Worm (Caenorhabditis elegans) whole organism, midembryonic: Measurements from ENCODE around the gene srg-67.

Experiments used
- T22C8.4 ChIP-seq: fragments of 200-800 bp; sonication (Bioruptor generic); IDR thresholded peaks from 2 replicates; pipeline ENCODE4 v1.3.6; 2022; ENCODE audit warnings: missing genetic modification characterization, missing compliant biosample characterization
- cog-1 ChIP-seq: sonication (generic microtip); optimal IDR thresholded peaks from 2 replicates; lab custom pipeline; 2016; ENCODE audit warnings: missing genetic modification characterization, missing compliant biosample characterization
- flt-1 ChIP-seq: fragments of 200-800 bp; sonication (Bioruptor generic); IDR thresholded peaks from 2 replicates; pipeline ENCODE4 v1.3.6; 2022; ENCODE audit warnings: missing genetic modification characterization, missing compliant biosample characterization
- klf-2 ChIP-seq: fragments of 200-800 bp; sonication (Bioruptor generic); conservative IDR thresholded peaks from 2 replicates; pipeline ENCODE4 v1.3.6; 2022; ENCODE audit warnings: missing genetic modification reagents, missing genetic modification characterization, missing compliant biosample characterization
- med-1 ChIP-seq: sonication (generic microtip); optimal IDR thresholded peaks from 2 replicates; lab custom pipeline; 2017; ENCODE audit warnings: missing genetic modification characterization, mild to moderate bottlenecking, missing compliant biosample characterization, antibody characterized with exemption, missing genetic modification reagents; ENCODE audit not compliant: insufficient read depth
- ref-1 ChIP-seq: fragments of 200-800 bp; sonication (Bioruptor generic); conservative IDR thresholded peaks from 2 replicates; pipeline ENCODE4 v1.3.6; 2022; ENCODE audit warnings: missing genetic modification reagents, missing genetic modification characterization, missing compliant biosample characterization
- tab-1 ChIP-seq: fragments of 200-800 bp; sonication (Bioruptor generic); IDR thresholded peaks from 2 replicates; pipeline ENCODE4 v1.3.6; 2022; ENCODE audit warnings: missing genetic modification characterization, missing compliant biosample characterization
- ztf-23 ChIP-seq: fragments of 200-800 bp; sonication (Bioruptor generic); IDR thresholded peaks from 2 replicates; pipeline ENCODE4 v1.3.6; 2022; ENCODE audit warnings: missing genetic modification reagents, missing genetic modification characterization, missing compliant biosample characterization
- ztf-29 ChIP-seq: fragments of 200-800 bp; sonication (Bioruptor generic); IDR thresholded peaks from 2 replicates; pipeline ENCODE4 v1.3.6; 2022; ENCODE audit warnings: missing genetic modification reagents, missing genetic modification characterization, missing compliant biosample characterization

srg-67 gene

ce11 chrV:5427860-5428259, 34.9 kb downstream of the srg-67 start, which contains the start of gene rhr-1:
Gene rhr-1, plus strand, starts transcription at chrV:5428160.
- TF ChIP-seq flt-1 (GFP tag; lab: Robert Waterston, UW) = no peak

- TF ChIP-seq cog-1 (tag; lab: Kevin White, UChicago) = no peak
- no peak for TF ChIP-seq ztf-29 (GFP tag; lab: Robert Waterston, UW)
- TF ChIP-seq ztf-23 (GFP tag; lab: Robert Waterston, UW) = no peak
Observed at ce11 chrV:5426337-5426736, 36.5 kb downstream of the srg-67 start.

DNA sequence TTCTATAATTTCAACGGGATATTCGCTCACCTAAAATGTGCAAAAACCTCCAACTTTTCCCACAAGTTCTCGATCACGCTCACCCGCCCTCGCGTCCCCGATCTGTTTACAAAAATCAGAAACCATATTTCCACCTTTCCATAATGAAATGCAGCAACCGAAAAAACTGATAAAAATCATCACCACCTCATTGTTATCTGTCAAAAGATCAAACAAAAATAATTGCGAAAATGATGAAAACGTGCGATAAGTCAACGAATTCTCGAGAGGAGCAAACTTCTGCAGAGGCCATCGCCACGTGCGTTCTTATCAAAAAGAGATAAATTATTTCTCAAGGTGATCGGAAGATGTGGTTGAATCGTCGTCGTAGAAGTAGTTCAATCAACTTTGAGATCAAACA, 37.8 kb downstream of the srg-67 start:
- TF ChIP-seq T22C8.4 (GFP tag; lab: Robert Waterston, UW) (no peak), med-1 (GFP tag; lab: Kevin White, UChicago) (no peak), ref-1 (GFP tag; lab: Robert Waterston, UW) (no peak), ztf-29 (GFP tag; lab: Robert Waterston, UW) (no peak), flt-1 (GFP tag; lab: Robert Waterston, UW) (no peak), tab-1 (GFP tag; lab: Robert Waterston, UW) (no peak), klf-2 (GFP tag; lab: Robert Waterston, UW) (no peak), ztf-23 (GFP tag; lab: Robert Waterston, UW) (no peak), cog-1 (tag; lab: Kevin White, UChicago) (no peak)

DNA sequence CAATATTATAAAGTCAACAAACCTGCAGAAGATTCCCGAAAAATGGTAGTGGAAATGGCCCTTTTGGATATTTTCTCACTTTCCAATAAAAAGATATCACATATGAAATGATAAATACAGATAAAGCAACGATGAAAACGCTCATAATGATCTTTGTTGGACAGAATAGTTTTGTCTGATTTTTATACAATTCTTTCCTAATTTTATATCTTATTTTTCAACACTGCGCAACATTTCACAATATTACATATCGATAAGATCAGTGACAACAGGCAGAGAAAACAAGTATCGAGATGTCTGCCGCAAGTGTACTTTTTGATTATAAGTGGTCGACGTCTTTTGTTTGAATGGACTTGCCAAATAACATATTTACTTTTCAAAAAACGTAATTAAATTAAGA, 39.7 kb downstream of the srg-67 start, which contains the start of gene cyp-14A5:
Gene cyp-14A5 (minus strand): TSS at position 163 of the 400 bp plus-strand sequence.
- TF ChIP-seq cog-1 (tag; lab: Kevin White, UChicago) (no peak), ztf-23 (GFP tag; lab: Robert Waterston, UW) (no peak), ref-1 (GFP tag; lab: Robert Waterston, UW) (no peak), tab-1 (GFP tag; lab: Robert Waterston, UW) (no peak), T22C8.4 (GFP tag; lab: Robert Waterston, UW) (no peak), ztf-29 (GFP tag; lab: Robert Waterston, UW) (no peak), flt-1 (GFP tag; lab: Robert Waterston, UW) (no peak), med-1 (GFP tag; lab: Kevin White, UChicago) (no peak), klf-2 (GFP tag; lab: Robert Waterston, UW) (no peak)

ce11 chrV:5419915-5420314, 42.9 kb downstream of the srg-67 start, which contains the start of gene F08F3.6:
Gene F08F3.6, minus strand, starts transcription at chrV:5420067.
- TF ChIP-seq ztf-29 (GFP tag; lab: Robert Waterston, UW) (no peak), tab-1 (GFP tag; lab: Robert Waterston, UW) (no peak), flt-1 (GFP tag; lab: Robert Waterston, UW) (no peak), ref-1 (GFP tag; lab: Robert Waterston, UW) (no peak), ztf-23 (GFP tag; lab: Robert Waterston, UW) (no peak), T22C8.4 (GFP tag; lab: Robert Waterston, UW) (no peak), cog-1 (tag; lab: Kevin White, UChicago) (no peak), med-1 (GFP tag; lab: Kevin White, UChicago) (no peak), klf-2 (GFP tag; lab: Robert Waterston, UW) (no peak)

ce11 chrV:5412808-5413405, 49.9 kb downstream of the srg-67 start, which contains the start of gene F08F3.10:
Gene F08F3.10, plus strand, starts transcription at chrV:5413355.
- TF ChIP-seq med-1 (GFP tag; lab: Kevin White, UChicago) = no peak
- no peak for TF ChIP-seq klf-2 (GFP tag; lab: Robert Waterston, UW)
- TF ChIP-seq cog-1 (tag; lab: Kevin White, UChicago) = no peak
- TF ChIP-seq ztf-29 (GFP tag; lab: Robert Waterston, UW) = no peak
- no peak for TF ChIP-seq ztf-23 (GFP tag; lab: Robert Waterston, UW)
- no peak for TF ChIP-seq ref-1 (GFP tag; lab: Robert Waterston, UW)
- no peak for TF ChIP-seq flt-1 (GFP tag; lab: Robert Waterston, UW)
- no peak for TF ChIP-seq T22C8.4 (GFP tag; lab: Robert Waterston, UW)
- TF ChIP-seq tab-1 (GFP tag; lab: Robert Waterston, UW) = no peak
